Worm (Caenorhabditis elegans) whole organism, L1 larva: ENCODE results near the gene grwd-1.

Experiments used
- C34B4.2 ChIP-seq: sonication (generic microtip); optimal IDR thresholded peaks from 2 replicates; lab custom pipeline; 2017; ENCODE audit warnings: mild to moderate bottlenecking, missing genetic modification characterization, missing compliant biosample characterization
- Y116A8C.19 ChIP-seq: sonication (generic microtip); optimal IDR thresholded peaks from 2 replicates; lab custom pipeline; 2016; ENCODE audit warnings: missing compliant biosample characterization, missing genetic modification characterization, borderline replicate concordance
- aly-2 ChIP-seq: fragments of 150-350 bp; optimal IDR thresholded peaks from 2 replicates; lab custom pipeline; 2014; ENCODE audit warnings: missing biosample characterization, missing genetic modification characterization
- ceh-63 ChIP-seq: fragments of 200-800 bp; sonication (Bioruptor generic); optimal IDR thresholded peaks from 2 replicates; lab custom pipeline; 2018; ENCODE audit warnings: mild to moderate bottlenecking, missing genetic modification characterization, missing compliant biosample characterization
- ceh-90 ChIP-seq: sonication (generic microtip); optimal IDR thresholded peaks from 2 replicates; lab custom pipeline; 2016; ENCODE audit warnings: missing genetic modification characterization, missing compliant biosample characterization
- ces-1 ChIP-seq: fragments of 150-350 bp; optimal IDR thresholded peaks from 2 replicates; lab custom pipeline; 2014; ENCODE audit warnings: missing biosample characterization, missing genetic modification reagents, missing genetic modification characterization
- dpl-1 ChIP-seq, 3 experiments: fragments of 150-350 bp in 2 of 3; sonication (generic microtip) in 1 of 3; optimal IDR thresholded peaks; 2 replicates each; lab custom pipeline; 2014 to 2017; ENCODE audit warnings: missing biosample characterization in 3 of 3, missing genetic modification characterization in 3 of 3, missing genetic modification reagents in 3 of 3
- dsc-1 ChIP-seq: sonication (generic microtip); optimal IDR thresholded peaks from 2 replicates; lab custom pipeline; 2016; ENCODE audit warnings: mild to moderate bottlenecking, missing genetic modification characterization, missing compliant biosample characterization
- efl-1 ChIP-seq, 4 experiments: fragments of 150-350 bp; optimal IDR thresholded peaks in 3 of 4; peaks in 1 of 4; 1 replicate in 1 of 4; 2 replicates in 3 of 4; lab custom pipeline; 2014; ENCODE audit warnings: missing biosample characterization in 2 of 4, missing genetic modification characterization in 2 of 4, missing genetic modification reagents in 2 of 4
- fkh-10 ChIP-seq: sonication (generic microtip); optimal IDR thresholded peaks from 2 replicates; lab custom pipeline; 2017; ENCODE audit warnings: missing biosample characterization, missing genetic modification reagents, missing genetic modification characterization
- fkh-4 ChIP-seq: sonication (generic microtip); optimal IDR thresholded peaks from 2 replicates; lab custom pipeline; 2016; ENCODE audit warnings: missing compliant biosample characterization, missing genetic modification characterization, borderline replicate concordance
- hlh-4 ChIP-seq: sonication (generic microtip); optimal IDR thresholded peaks from 2 replicates; lab custom pipeline; 2016; ENCODE audit warnings: mild to moderate bottlenecking, missing genetic modification characterization, missing compliant biosample characterization
- hpl-2 ChIP-seq: fragments of 150-350 bp; optimal IDR thresholded peaks from 2 replicates; lab custom pipeline; 2014; ENCODE audit warnings: missing biosample characterization, missing genetic modification reagents, missing genetic modification characterization
- isw-1 ChIP-seq: fragments of 200-800 bp; sonication (Bioruptor generic); IDR thresholded peaks from 2 replicates; pipeline ENCODE4 v1.3.6; 2022; ENCODE audit warnings: missing genetic modification characterization, missing compliant biosample characterization
- jun-1 ChIP-seq: fragments of 150-350 bp; optimal IDR thresholded peaks from 2 replicates; lab custom pipeline; 2014; ENCODE audit warnings: missing biosample characterization, missing genetic modification reagents, missing genetic modification characterization
- lin-14 ChIP-seq: fragments of 200-800 bp; sonication (Bioruptor generic); optimal IDR thresholded peaks from 2 replicates; lab custom pipeline; 2018; ENCODE audit warnings: mild to moderate bottlenecking, missing genetic modification characterization, moderate library complexity, missing compliant biosample characterization
- lin-39 ChIP-seq: fragments of 150-350 bp; optimal IDR thresholded peaks from 2 replicates; lab custom pipeline; 2014; ENCODE audit warnings: missing biosample characterization, missing genetic modification reagents, missing genetic modification characterization
- lsy-2 ChIP-seq, 2 experiments: fragments of 150-350 bp; optimal IDR thresholded peaks; 2 replicates each; lab custom pipeline; 2014; ENCODE audit warnings: missing biosample characterization in 2 of 2, missing genetic modification characterization in 2 of 2
- mdl-1 ChIP-seq, 2 experiments: fragments of 150-350 bp; optimal IDR thresholded peaks; 2 replicates each; lab custom pipeline; 2014 to 2017; ENCODE audit warnings: missing biosample characterization in 2 of 2, missing genetic modification characterization in 2 of 2, inconsistent platforms in 1 of 2
- mef-2 ChIP-seq: fragments of 150-350 bp; optimal IDR thresholded peaks from 2 replicates; lab custom pipeline; 2014; ENCODE audit warnings: missing biosample characterization, missing genetic modification characterization
- mep-1 ChIP-seq: fragments of 150-350 bp; optimal IDR thresholded peaks from 2 replicates; lab custom pipeline; 2014; ENCODE audit warnings: missing biosample characterization, missing genetic modification characterization
- nhr-47 ChIP-seq: sonication (generic microtip); optimal IDR thresholded peaks from 2 replicates; lab custom pipeline; 2016; ENCODE audit warnings: mild to moderate bottlenecking, missing genetic modification characterization, moderate library complexity, missing compliant biosample characterization
- nhr-90 ChIP-seq: sonication (generic microtip); optimal IDR thresholded peaks from 2 replicates; lab custom pipeline; 2016; ENCODE audit warnings: mild to moderate bottlenecking, missing genetic modification characterization, missing compliant biosample characterization; ENCODE audit not compliant: poor library complexity
- pqm-1 ChIP-seq: sonication (generic microtip); optimal IDR thresholded peaks from 3 replicates; lab custom pipeline; 2017; ENCODE audit warnings: missing biosample characterization, missing genetic modification characterization
- snpc-4 ChIP-seq: fragments of 150-350 bp; optimal IDR thresholded peaks from 2 replicates; lab custom pipeline; 2014; ENCODE audit warnings: missing biosample characterization, missing genetic modification characterization
- snu-23 ChIP-seq: sonication (generic microtip); optimal IDR thresholded peaks from 2 replicates; lab custom pipeline; 2016; ENCODE audit warnings: missing genetic modification characterization, missing compliant biosample characterization
- sox-4 ChIP-seq: sonication (generic microtip); optimal IDR thresholded peaks from 2 replicates; lab custom pipeline; 2016; ENCODE audit warnings: missing genetic modification characterization, missing compliant biosample characterization
- sptf-1 ChIP-seq: fragments of 150-350 bp; optimal IDR thresholded peaks from 2 replicates; lab custom pipeline; 2014; ENCODE audit warnings: missing biosample characterization, missing genetic modification characterization
- tbx-2 ChIP-seq: sonication (generic microtip); optimal IDR thresholded peaks from 2 replicates; lab custom pipeline; 2016; ENCODE audit warnings: missing genetic modification characterization, missing compliant biosample characterization
- unc-30 ChIP-seq: sonication (generic microtip); optimal IDR thresholded peaks from 2 replicates; lab custom pipeline; 2017; ENCODE audit warnings: missing biosample characterization, missing genetic modification characterization
- xbp-1 ChIP-seq: sonication (generic microtip); optimal IDR thresholded peaks from 2 replicates; lab custom pipeline; 2016; ENCODE audit warnings: missing genetic modification characterization, missing compliant biosample characterization
- ztf-11 ChIP-seq, 2 experiments: sonication (generic microtip); optimal IDR thresholded peaks; 2 replicates each; lab custom pipeline; 2016 to 2017; ENCODE audit warnings: missing genetic modification characterization in 2 of 2, missing biosample characterization in 1 of 2, missing compliant biosample characterization in 1 of 2
- ztf-4 ChIP-seq: fragments of 150-350 bp; optimal IDR thresholded peaks from 2 replicates; lab custom pipeline; 2014; ENCODE audit warnings: missing biosample characterization, missing genetic modification characterization

grwd-1 gene

ce11 chrIII:5172470-5172869 lies 19.2 kb downstream of the grwd-1 start, which contains the start of gene K10D2.5 (continued):
- peak; percentile 85 to 88 (median 88) for TF ChIP-seq dpl-1 (GFP tag; optimal IDR thresholded peaks at IDR 0.05; lab: Kevin White, UChicago)
- peak; percentile 94 for TF ChIP-seq mep-1 (tag; lab: Kevin White, UChicago)
- TF ChIP-seq nhr-47 (tag; lab: Kevin White, UChicago): peak; percentile 96
- peak; percentile 95 for TF ChIP-seq xbp-1 (tag; lab: Kevin White, UChicago)
- peak; percentile 97 for TF ChIP-seq isw-1 (GFP tag; lab: Robert Waterston, UW)

DNA sequence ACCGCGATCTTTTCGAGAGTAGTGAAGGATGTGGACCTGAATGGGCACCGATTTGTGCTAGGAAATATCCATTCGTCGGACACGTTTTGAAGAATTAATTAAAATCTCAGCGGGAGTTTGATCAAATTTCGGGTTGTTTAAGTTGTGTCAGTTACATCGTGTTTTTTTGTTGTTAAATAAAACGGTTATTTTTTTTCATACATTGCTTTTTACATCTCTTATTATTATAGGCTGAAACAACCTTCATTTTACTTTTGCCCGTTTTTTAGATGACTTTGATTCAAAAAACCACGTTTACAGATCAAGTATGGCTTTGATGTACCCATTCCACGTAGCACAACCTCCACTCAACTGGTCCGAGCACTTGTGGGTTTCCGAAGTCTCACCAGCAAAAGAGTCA lies 19.9 kb downstream of the grwd-1 start, which contains the start of gene emb-1:
TSS of gene emb-1 (plus strand) at position 301 of the 400 bp plus-strand sequence.
- TF ChIP-seq dsc-1 (tag; lab: Kevin White, UChicago) (no peak), dpl-1 (GFP tag; optimal IDR thresholded peaks at IDR 0.05; lab: Kevin White, UChicago) (no peak), mef-2 (tag; lab: Kevin White, UChicago) (no peak), ztf-4 (tag; lab: Kevin White, UChicago) (no peak), ceh-63 (GFP tag; lab: Kevin White, UChicago) (no peak), ztf-11 (tag; optimal IDR thresholded peaks at IDR 0.05; lab: Kevin White, UChicago) (no peak), tbx-2 (tag; lab: Kevin White, UChicago) (no peak), jun-1 (tag; lab: Kevin White, UChicago) (no peak), nhr-47 (tag; lab: Kevin White, UChicago) (no peak), C34B4.2 (tag; lab: Kevin White, UChicago) (no peak), fkh-10 (GFP tag; lab: Kevin White, UChicago) (no peak), lin-14 (no peak), fkh-4 (tag; lab: Kevin White, UChicago) (no peak), ceh-90 (no peak)

DNA sequence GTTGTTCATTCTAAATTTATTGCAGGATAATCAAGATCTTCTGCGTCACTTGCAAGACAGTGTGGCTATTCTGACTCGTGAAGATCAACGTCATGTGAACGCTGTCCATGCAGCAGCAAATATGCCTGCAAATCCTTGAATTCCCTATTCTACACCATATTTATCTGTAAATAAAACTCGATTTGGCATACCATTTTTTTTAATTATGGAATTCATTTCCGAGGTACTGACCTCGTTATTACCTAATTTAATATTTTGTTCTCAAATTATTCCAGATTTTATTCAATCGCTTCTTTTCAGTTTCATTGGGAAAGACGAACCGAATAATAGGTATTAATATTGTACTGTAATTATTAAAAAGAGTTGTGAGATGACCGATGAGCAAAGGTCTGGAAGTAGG lies 20.4 kb downstream of the grwd-1 start, which contains the start of gene cid-1:
TSS of gene cid-1 (plus strand) at position 301 of the 400 bp plus-strand sequence.
- TF ChIP-seq hpl-2 (GFP tag; lab: Kevin White, UChicago): no peak
- TF ChIP-seq aly-2: no peak
- no peak for TF ChIP-seq mdl-1 (tag; optimal IDR thresholded peaks at IDR 0.05; lab: Kevin White, UChicago)
- no peak for TF ChIP-seq snpc-4
- no peak for TF ChIP-seq hlh-4
- TF ChIP-seq Y116A8C.19 (tag; lab: Kevin White, UChicago): no peak
- TF ChIP-seq lin-39 (tag; lab: Kevin White, UChicago): no peak
- no peak for TF ChIP-seq pqm-1 (tag; lab: Kevin White, UChicago)
- no peak for TF ChIP-seq nhr-90
- no peak for TF ChIP-seq ces-1 (GFP tag; lab: Kevin White, UChicago)
- TF ChIP-seq sptf-1 (tag; lab: Kevin White, UChicago): no peak
- TF ChIP-seq sox-4 (tag; lab: Kevin White, UChicago): no peak

DNA sequence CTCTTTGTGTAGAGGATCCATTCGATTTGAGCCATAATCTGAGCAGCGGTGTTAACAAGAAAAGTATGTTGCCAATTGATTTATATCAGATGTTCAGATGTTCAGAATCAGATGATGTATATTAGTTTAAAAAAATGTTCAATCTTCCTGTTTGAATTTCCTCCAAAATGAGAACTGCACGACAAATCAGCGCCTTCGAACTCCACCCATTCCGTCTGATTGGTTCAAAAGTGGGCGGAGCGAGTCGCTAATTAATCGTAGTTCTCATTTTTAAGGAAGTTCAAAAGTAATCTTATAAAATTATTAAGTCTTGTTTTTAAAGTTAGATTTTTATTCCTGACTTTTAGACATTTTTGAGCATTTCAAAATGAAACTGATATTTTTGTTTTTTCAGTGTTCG lies 25.9 kb downstream of the grwd-1 start:
- TF ChIP-seq efl-1 (optimal IDR thresholded peaks at IDR 0.05; lab: Kevin White, UChicago): peak in 1 of 2 experiments; percentile 3
- TF ChIP-seq efl-1 (GFP tag; optimal IDR thresholded peaks at IDR 0.05 in 1 of 2; lab: Kevin White, UChicago): peak in 1 of 2 experiments; percentile 10
- TF ChIP-seq snu-23 (GFP tag; lab: Kevin White, UChicago): no peak

DNA sequence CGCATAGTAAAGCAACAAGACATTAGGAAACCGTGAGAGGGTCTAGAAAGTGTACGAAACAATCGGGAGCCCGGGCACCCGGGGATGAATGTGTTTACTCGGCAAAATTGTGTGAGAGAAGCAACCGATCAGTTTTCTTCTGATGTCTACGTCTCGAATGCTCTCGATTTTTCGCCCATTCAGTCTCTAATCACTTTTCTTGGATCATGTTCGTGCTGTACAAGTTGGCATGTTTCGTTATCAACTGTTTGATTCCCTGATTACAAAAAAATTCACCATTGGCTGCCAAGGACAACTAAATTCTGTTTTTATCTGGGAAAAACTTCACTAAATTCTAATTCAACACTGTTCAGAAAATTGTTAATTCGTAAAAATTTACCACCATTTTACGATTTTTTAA lies 27.3 kb downstream of the grwd-1 start:
- peak; percentile 24 for TF ChIP-seq lin-14
- no peak for TF ChIP-seq efl-1 (optimal IDR thresholded peaks at IDR 0.05; lab: Kevin White, UChicago)
- peak in 1 of 2 experiments; percentile 71 for TF ChIP-seq efl-1 (GFP tag; optimal IDR thresholded peaks at IDR 0.05 in 1 of 2; lab: Kevin White, UChicago)
- TF ChIP-seq unc-30 (tag; lab: Kevin White, UChicago): no peak
- peak in 1 of 2 experiments; percentile 23 for TF ChIP-seq lsy-2 (tag; optimal IDR thresholded peaks at IDR 0.05; lab: Kevin White, UChicago)
